Worm (Caenorhabditis elegans) whole organism, late embryonic: Measurements from ENCODE around the gene ZK1321.4.

Source experiments
- C08G9.2 ChIP-seq: sonication (generic microtip); optimal IDR thresholded peaks from 2 replicates; lab custom pipeline; 2016; ENCODE audit warnings: mild to moderate bottlenecking, missing genetic modification characterization, moderate library complexity, missing compliant biosample characterization
- C38D4.7 ChIP-seq: fragments of 200-800 bp; sonication (Bioruptor generic); optimal IDR thresholded peaks from 2 replicates; lab custom pipeline; 2018; ENCODE audit warnings: mild to moderate bottlenecking, missing genetic modification characterization, moderate library complexity, missing compliant biosample characterization
- K09A11.1 ChIP-seq: sonication (generic microtip); optimal IDR thresholded peaks from 2 replicates; lab custom pipeline; 2017; ENCODE audit warnings: antibody characterized with exemption, mild to moderate bottlenecking, missing genetic modification characterization, missing compliant biosample characterization; ENCODE audit not compliant: insufficient read depth
- Y22D7AL.16 ChIP-seq: sonication (generic microtip); optimal IDR thresholded peaks from 2 replicates; lab custom pipeline; 2016; ENCODE audit warnings: missing genetic modification characterization, missing compliant biosample characterization
- ama-1 ChIP-seq: fragments of 150-350 bp; optimal IDR thresholded peaks from 2 replicates; lab custom pipeline; 2014
- ceh-19 ChIP-seq: fragments of 200-800 bp; sonication (Bioruptor generic); optimal IDR thresholded peaks from 2 replicates; lab custom pipeline; 2018; ENCODE audit warnings: mild to moderate bottlenecking, missing genetic modification characterization, missing compliant biosample characterization
- ceh-2 ChIP-seq: sonication (generic microtip); optimal IDR thresholded peaks from 2 replicates; lab custom pipeline; 2016; ENCODE audit warnings: missing genotype, missing genetic modification characterization, missing compliant biosample characterization
- ceh-22 ChIP-seq: sonication (generic microtip); optimal IDR thresholded peaks from 2 replicates; lab custom pipeline; 2017; ENCODE audit warnings: missing biosample characterization, missing genetic modification characterization
- ceh-24 ChIP-seq: sonication (generic microtip); optimal IDR thresholded peaks from 2 replicates; lab custom pipeline; 2016; ENCODE audit warnings: mild to moderate bottlenecking, missing genetic modification characterization, missing compliant biosample characterization
- ceh-31 ChIP-seq: sonication (generic microtip); optimal IDR thresholded peaks from 2 replicates; lab custom pipeline; 2016; ENCODE audit warnings: missing genetic modification characterization, missing compliant biosample characterization
- ceh-34 ChIP-seq: sonication (generic microtip); optimal IDR thresholded peaks from 2 replicates; lab custom pipeline; 2016; ENCODE audit warnings: mild to moderate bottlenecking, missing genetic modification characterization, missing compliant biosample characterization
- ceh-48 ChIP-seq: sonication (generic microtip); optimal IDR thresholded peaks from 2 replicates; lab custom pipeline; 2016; ENCODE audit warnings: missing genetic modification characterization, inconsistent platforms, missing compliant biosample characterization
- ceh-6 ChIP-seq: fragments of 200-800 bp; sonication (Bioruptor generic); optimal IDR thresholded peaks from 2 replicates; lab custom pipeline; 2018; ENCODE audit warnings: mild to moderate bottlenecking, missing genetic modification characterization, missing compliant biosample characterization
- ceh-9 ChIP-seq: sonication (generic microtip); optimal IDR thresholded peaks from 2 replicates; lab custom pipeline; 2016; ENCODE audit warnings: mild to moderate bottlenecking, missing genetic modification characterization, inconsistent platforms, missing compliant biosample characterization
- che-1 ChIP-seq: sonication (generic microtip); optimal IDR thresholded peaks from 2 replicates; lab custom pipeline; 2016; ENCODE audit warnings: mild to moderate bottlenecking, missing genetic modification characterization, missing compliant biosample characterization
- dve-1 ChIP-seq: sonication (generic microtip); optimal IDR thresholded peaks from 2 replicates; lab custom pipeline; 2017; ENCODE audit warnings: antibody characterized with exemption, mild to moderate bottlenecking, missing genetic modification characterization, missing compliant biosample characterization
- elt-2 ChIP-seq: sonication (generic microtip); optimal IDR thresholded peaks from 2 replicates; lab custom pipeline; 2016; ENCODE audit warnings: missing genetic modification reagents, missing genetic modification characterization, missing compliant biosample characterization
- elt-4 ChIP-seq: sonication (generic microtip); optimal IDR thresholded peaks from 2 replicates; lab custom pipeline; 2016; ENCODE audit warnings: missing genetic modification characterization, missing compliant biosample characterization
- ets-4 ChIP-seq: sonication (generic microtip); optimal IDR thresholded peaks from 2 replicates; lab custom pipeline; 2016; ENCODE audit warnings: missing genetic modification characterization, missing compliant biosample characterization
- eyg-1 ChIP-seq: sonication (generic microtip); optimal IDR thresholded peaks from 2 replicates; lab custom pipeline; 2016; ENCODE audit warnings: missing genotype, missing genetic modification characterization, missing compliant biosample characterization
- fkh-10 ChIP-seq: fragments of 150-350 bp; optimal IDR thresholded peaks from 2 replicates; lab custom pipeline; 2014; ENCODE audit warnings: missing biosample characterization, missing genetic modification reagents, missing genetic modification characterization
- hlh-6 ChIP-seq: sonication (generic microtip); optimal IDR thresholded peaks from 2 replicates; lab custom pipeline; 2016; ENCODE audit warnings: missing genotype, missing genetic modification characterization, missing compliant biosample characterization
- madf-2 ChIP-seq: sonication (generic microtip); optimal IDR thresholded peaks from 2 replicates; lab custom pipeline; 2017; ENCODE audit warnings: missing genetic modification characterization, missing compliant biosample characterization
- nfya-1 ChIP-seq: sonication (generic microtip); optimal IDR thresholded peaks from 2 replicates; lab custom pipeline; 2017; ENCODE audit warnings: missing genetic modification characterization, mild to moderate bottlenecking, missing compliant biosample characterization, antibody characterized with exemption, moderate library complexity
- nhr-232 ChIP-seq: sonication (generic microtip); optimal IDR thresholded peaks from 2 replicates; lab custom pipeline; 2016; ENCODE audit warnings: missing genetic modification characterization, missing compliant biosample characterization
- pax-1 ChIP-seq: fragments of 150-350 bp; optimal IDR thresholded peaks from 2 replicates; lab custom pipeline; 2014; ENCODE audit warnings: missing biosample characterization, missing genetic modification characterization
- pros-1 ChIP-seq: fragments of 150-350 bp; optimal IDR thresholded peaks from 2 replicates; lab custom pipeline; 2014; ENCODE audit warnings: missing biosample characterization, missing genetic modification reagents, missing genetic modification characterization
- ref-2 ChIP-seq: sonication (generic microtip); optimal IDR thresholded peaks from 2 replicates; lab custom pipeline; 2016; ENCODE audit warnings: missing genetic modification characterization, missing compliant biosample characterization
- rnt-1 ChIP-seq: sonication (generic microtip); optimal IDR thresholded peaks from 2 replicates; lab custom pipeline; 2016; ENCODE audit warnings: missing genetic modification characterization, missing compliant biosample characterization
- sdc-2 ChIP-seq: sonication (generic microtip); optimal IDR thresholded peaks from 2 replicates; lab custom pipeline; 2016; ENCODE audit warnings: missing genotype, missing genetic modification characterization, missing compliant biosample characterization
- sox-4 ChIP-seq: sonication (generic microtip); optimal IDR thresholded peaks from 2 replicates; lab custom pipeline; 2017; ENCODE audit warnings: mild to moderate bottlenecking, missing genetic modification characterization, inconsistent platforms, missing compliant biosample characterization
- tbx-2 ChIP-seq: sonication (generic microtip); optimal IDR thresholded peaks from 2 replicates; lab custom pipeline; 2016; ENCODE audit warnings: missing genetic modification characterization, missing compliant biosample characterization
- tbx-7 ChIP-seq: sonication (generic microtip); optimal IDR thresholded peaks from 2 replicates; lab custom pipeline; 2016; ENCODE audit warnings: missing genotype, missing genetic modification characterization, missing compliant biosample characterization
- unc-42 ChIP-seq: sonication (generic microtip); optimal IDR thresholded peaks from 2 replicates; lab custom pipeline; 2016; ENCODE audit warnings: missing genotype, missing genetic modification characterization, missing compliant biosample characterization
- unc-86 ChIP-seq: sonication (generic microtip); optimal IDR thresholded peaks from 2 replicates; lab custom pipeline; 2016; ENCODE audit warnings: missing genetic modification characterization, missing compliant biosample characterization
- ztf-16 ChIP-seq: sonication (generic microtip); optimal IDR thresholded peaks from 2 replicates; lab custom pipeline; 2017; ENCODE audit warnings: missing genetic modification characterization, missing compliant biosample characterization

The ZK1321.4 gene

DNA sequence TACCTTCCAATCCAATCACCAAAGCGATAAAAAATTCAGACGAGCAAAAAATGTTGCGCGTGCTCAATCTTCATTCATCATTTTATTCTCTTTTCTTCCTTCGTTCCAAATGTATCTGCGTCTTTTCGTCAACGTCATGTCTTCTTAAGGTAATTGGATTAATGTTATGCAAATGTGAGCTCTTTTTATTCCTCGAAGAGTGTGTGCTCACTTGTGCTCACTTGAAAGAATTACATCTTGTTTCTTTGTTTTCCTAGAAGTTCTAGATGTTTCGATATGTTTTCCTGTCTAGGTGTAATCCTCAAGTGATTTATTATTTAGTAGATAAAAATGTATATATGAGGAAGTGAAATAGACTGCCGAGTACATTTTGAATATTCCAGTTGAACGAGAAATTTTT, 18.3 kb downstream of the ZK1321.4 start:
- TF ChIP-seq ceh-34 (tag; lab: Kevin White, UChicago): no peak
- no peak for TF ChIP-seq ceh-9 (tag; lab: Kevin White, UChicago)
- TF ChIP-seq ceh-48: no peak
- no peak for TF ChIP-seq ceh-19 (GFP tag; lab: Kevin White, UChicago)
- no peak for TF ChIP-seq C08G9.2 (tag; lab: Kevin White, UChicago)
- no peak for TF ChIP-seq madf-2 (tag; lab: Kevin White, UChicago)
- no peak for TF ChIP-seq pax-1
- no peak for TF ChIP-seq ref-2 (tag; lab: Kevin White, UChicago)
- TF ChIP-seq ceh-2: no peak

DNA sequence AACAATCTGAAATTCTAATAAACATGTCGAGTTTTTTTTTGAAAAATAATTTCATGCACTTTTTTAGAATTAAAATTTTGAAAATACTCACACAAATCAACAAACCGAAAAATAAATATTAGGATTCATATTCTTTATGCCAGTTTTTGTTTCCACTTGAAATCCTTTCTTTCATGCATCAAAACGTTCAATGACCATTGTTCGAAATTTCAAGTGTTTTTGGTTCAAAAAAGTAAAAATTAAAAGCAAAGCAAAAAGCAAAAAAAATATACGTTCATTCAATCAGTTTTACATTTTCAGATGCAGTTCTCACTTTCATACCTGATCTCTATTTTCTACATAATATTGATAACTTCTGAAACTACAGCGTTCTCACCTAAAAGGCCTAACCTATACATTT, 20.0 kb downstream of the ZK1321.4 start, which contains the start of gene ZK1321.1:
Gene ZK1321.1 (plus strand): TSS at position 301 of the 400 bp plus-strand sequence.
- TF ChIP-seq ets-4 (tag; lab: Kevin White, UChicago) (no peak), C08G9.2 (tag; lab: Kevin White, UChicago) (no peak), che-1 (tag; lab: Kevin White, UChicago) (no peak), dve-1 (no peak), C38D4.7 (GFP tag; lab: Kevin White, UChicago) (no peak), ceh-6 (no peak), ref-2 (tag; lab: Kevin White, UChicago) (no peak)
- TF ChIP-seq, all 69 proteins: peak for 0

DNA sequence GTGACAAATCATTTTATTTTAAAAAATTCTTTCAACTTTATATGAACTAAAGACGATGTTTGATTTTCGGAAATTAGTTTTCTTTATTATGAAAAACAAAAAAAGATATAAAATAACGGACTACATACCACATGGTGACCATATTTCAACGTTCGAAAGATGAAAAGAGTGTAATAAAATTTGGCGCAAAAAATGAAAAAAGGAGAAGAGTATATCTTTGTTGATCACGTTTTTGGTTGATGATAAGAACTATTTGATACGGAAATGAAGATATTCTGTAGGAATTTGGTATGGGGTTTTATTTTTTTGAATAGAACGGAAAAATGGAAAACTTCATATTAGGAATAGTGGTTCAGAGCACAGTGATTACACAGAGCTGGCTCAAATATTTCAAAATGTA, 20.7 kb downstream of the ZK1321.4 start, which contains the start of gene Y53C12B.7:
Gene Y53C12B.7 (minus strand): TSS at position 163 of the 400 bp plus-strand sequence.
- TF ChIP-seq ceh-31 (tag; lab: Kevin White, UChicago): no peak
- TF ChIP-seq sox-4 (tag; lab: Kevin White, UChicago): no peak

DNA sequence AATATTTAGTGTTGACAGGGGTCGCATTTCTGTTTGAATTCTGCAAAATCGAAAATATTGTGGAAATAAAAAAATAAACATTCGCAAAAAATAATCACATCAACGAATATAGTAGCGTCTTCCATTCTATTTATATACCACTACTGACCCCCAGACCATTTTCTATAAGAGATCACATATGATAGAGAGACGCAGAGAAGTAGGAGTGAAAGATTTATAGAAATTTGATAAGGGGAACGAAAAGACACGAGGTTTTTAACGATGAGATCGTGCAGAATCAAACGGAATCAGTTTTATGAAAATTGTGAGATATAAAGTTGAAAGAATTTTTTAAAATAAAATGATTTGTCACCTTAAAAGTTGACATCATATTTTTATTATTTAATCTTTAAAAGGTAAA, 21.5 kb downstream of the ZK1321.4 start:
- no peak for TF ChIP-seq pros-1 (tag; lab: Kevin White, UChicago)
- no peak for TF ChIP-seq K09A11.1
- no peak for TF ChIP-seq madf-2 (tag; lab: Kevin White, UChicago)
- TF ChIP-seq tbx-7 (tag; lab: Kevin White, UChicago): no peak
- TF ChIP-seq elt-2 (tag; lab: Kevin White, UChicago): no peak
- TF ChIP-seq ztf-16 (tag; lab: Kevin White, UChicago): no peak
- TF ChIP-seq nhr-232 (tag; lab: Kevin White, UChicago): no peak
- no peak for TF ChIP-seq unc-42 (tag; lab: Kevin White, UChicago)
- no peak for TF ChIP-seq ceh-24 (tag; lab: Kevin White, UChicago)
- no peak for TF ChIP-seq fkh-10 (GFP tag; lab: Kevin White, UChicago)
- no peak for TF ChIP-seq C08G9.2 (tag; lab: Kevin White, UChicago)
- no peak for TF ChIP-seq ama-1 (lab: Kevin White, UChicago)
- no peak for TF ChIP-seq nfya-1
- TF ChIP-seq hlh-6 (tag; lab: Kevin White, UChicago): no peak
- no peak for TF ChIP-seq ceh-22 (tag; lab: Kevin White, UChicago)
- TF ChIP-seq Y22D7AL.16 (tag; lab: Kevin White, UChicago): no peak
- no peak for TF ChIP-seq elt-4 (tag; lab: Kevin White, UChicago)
- no peak for TF ChIP-seq ets-4 (tag; lab: Kevin White, UChicago)
- TF ChIP-seq sdc-2 (tag; lab: Kevin White, UChicago): no peak
- no peak for TF ChIP-seq ceh-2

DNA sequence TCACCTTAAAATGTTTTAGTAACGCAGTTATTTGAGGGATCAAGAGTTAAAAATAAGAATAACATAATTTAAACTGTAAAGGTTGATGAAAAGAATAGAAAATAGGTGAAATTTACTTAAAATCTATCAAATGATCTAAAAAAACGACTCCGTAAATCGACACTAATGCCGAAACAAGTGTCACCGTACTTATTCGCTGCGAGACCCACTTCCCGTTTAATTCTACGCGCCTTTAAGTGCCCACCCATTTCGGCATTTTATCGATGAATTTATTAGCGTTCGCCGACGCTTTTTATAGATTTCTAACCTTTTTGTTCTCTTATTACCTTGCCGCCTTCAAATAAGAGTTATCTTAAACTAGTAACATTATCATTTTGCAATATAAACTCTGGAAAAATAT, 27.7 kb downstream of the ZK1321.4 start, which contains the start of the genes Y53C12B.1 and nos-3:
Gene Y53C12B.1 (minus strand): TSS at position 10 of the 400 bp plus-strand sequence.
Gene nos-3 (plus strand): TSS at position 248 of the 400 bp plus-strand sequence.
- TF ChIP-seq nfya-1 (peak; percentile 89), unc-42 (tag; lab: Kevin White, UChicago) (peak; percentile 82), ceh-2 (peak; percentile 27), ceh-31 (tag; lab: Kevin White, UChicago) (peak; percentile 60), ref-2 (tag; lab: Kevin White, UChicago) (no peak), C38D4.7 (GFP tag; lab: Kevin White, UChicago) (no peak), rnt-1 (no peak), ceh-34 (tag; lab: Kevin White, UChicago) (peak; percentile 37), tbx-2 (peak; percentile 41), pax-1 (peak; percentile 10), eyg-1 (tag; lab: Kevin White, UChicago) (no peak), ceh-48 (peak; percentile 33), sox-4 (tag; lab: Kevin White, UChicago) (no peak), unc-86 (tag; lab: Kevin White, UChicago) (no peak), elt-2 (tag; lab: Kevin White, UChicago) (peak; percentile 39)
- TF ChIP-seq, all 69 proteins: peak for 9
